Worm (Caenorhabditis elegans): ENCODE measurements around the gene pks-1.
A peak's percentile ranks its signal among the peaks of the same experiment; 100 is the strongest.

Gene pks-1

ce11 chrX:5485284-5485927, 71.8 kb downstream of the pks-1 start (continued):
- TF ChIP-seq ceh-63 (GFP tag; optimal IDR thresholded peaks at IDR 0.05) (no peak), sup-37 (GFP tag; optimal IDR thresholded peaks at IDR 0.05) (no peak), egl-27 (tag; optimal IDR thresholded peaks at IDR 0.05) (no peak), ceh-82 (tag; optimal IDR thresholded peaks at IDR 0.05) (no peak), tbx-2 (tag; optimal IDR thresholded peaks at IDR 0.05) (peak; percentile 16), hpl-2 (GFP tag; optimal IDR thresholded peaks at IDR 0.05) (no peak), Y116A8C.19 (tag; optimal IDR thresholded peaks at IDR 0.05; ENCODE audit: borderline replicate concordance) (no peak), nhr-237 (tag; optimal IDR thresholded peaks at IDR 0.05) (no peak), efl-1 (optimal IDR thresholded peaks at IDR 0.05) (no peak), efl-1 (GFP tag; optimal IDR thresholded peaks at IDR 0.05 in 1 of 2) (peak in 1 of 2 experiments; percentile 39), ceh-8 (GFP tag; optimal IDR thresholded peaks at IDR 0.05) (no peak), hlh-17 (GFP tag; optimal IDR thresholded peaks at IDR 0.05; ENCODE audit: borderline replicate concordance) (no peak), nhr-19 (GFP tag; conservative IDR thresholded peaks at IDR 0.05) (peak; percentile 27), isw-1 (GFP tag; IDR thresholded peaks at IDR 0.05) (no peak), efl-3 (GFP tag; optimal IDR thresholded peaks at IDR 0.05) (no peak), nhr-76 (tag; optimal IDR thresholded peaks at IDR 0.05) (no peak), jun-1 (tag; optimal IDR thresholded peaks at IDR 0.05) (no peak), unc-62 (GFP tag; optimal IDR thresholded peaks at IDR 0.05) (no peak), fkh-10 (GFP tag; optimal IDR thresholded peaks at IDR 0.05) (no peak), skn-1 (tag; optimal IDR thresholded peaks at IDR 0.05) (peak; percentile 19), nhr-77 (tag; optimal IDR thresholded peaks at IDR 0.05) (peak; percentile 4), mef-2 (tag; optimal IDR thresholded peaks at IDR 0.05) (no peak), lin-13 (GFP tag; optimal IDR thresholded peaks at IDR 0.05) (no peak), snu-23 (GFP tag; optimal IDR thresholded peaks at IDR 0.05) (peak; percentile 45), swsn-7 (tag; optimal IDR thresholded peaks at IDR 0.05) (peak; percentile 39), grh-1 (GFP tag; IDR thresholded peaks at IDR 0.05) (no peak), fkh-8 (tag; optimal IDR thresholded peaks at IDR 0.05) (no peak), lin-15B (tag; optimal IDR thresholded peaks at IDR 0.05) (no peak), aly-2 (tag; optimal IDR thresholded peaks at IDR 0.05) (no peak), xbp-1 (tag; optimal IDR thresholded peaks at IDR 0.05) (peak; percentile 1), ceh-90 (tag; optimal IDR thresholded peaks at IDR 0.05) (no peak)

- TF ChIP-seq unc-62 (GFP tag; optimal IDR thresholded peaks at IDR 0.05) (no peak), aly-2 (tag; optimal IDR thresholded peaks at IDR 0.05) (no peak), hpl-2 (GFP tag; optimal IDR thresholded peaks at IDR 0.05) (no peak), grh-1 (GFP tag; IDR thresholded peaks at IDR 0.05) (no peak), mef-2 (tag; optimal IDR thresholded peaks at IDR 0.05) (no peak), nhr-20 (tag; optimal IDR thresholded peaks at IDR 0.05) (peak; percentile 35), rnt-1 (tag; optimal IDR thresholded peaks at IDR 0.05) (peak; percentile 33), C34B4.2 (tag; optimal IDR thresholded peaks at IDR 0.05) (no peak), nhr-76 (tag; optimal IDR thresholded peaks at IDR 0.05) (no peak), pag-3 (tag; optimal IDR thresholded peaks at IDR 0.05; ENCODE audit: borderline replicate concordance, insufficient read depth) (no peak), ets-5 (GFP tag; IDR thresholded peaks at IDR 0.05) (no peak), elt-2 (tag; optimal IDR thresholded peaks at IDR 0.05) (no peak), xbp-1 (tag; optimal IDR thresholded peaks at IDR 0.05) (peak; percentile 34), F16B12.6 (tag; optimal IDR thresholded peaks at IDR 0.05) (no peak), lin-15B (tag; optimal IDR thresholded peaks at IDR 0.05) (no peak), Y116A8C.19 (tag; optimal IDR thresholded peaks at IDR 0.05; ENCODE audit: borderline replicate concordance) (no peak), C04F5.9 (tag; optimal IDR thresholded peaks at IDR 0.05) (no peak), sup-37 (GFP tag; optimal IDR thresholded peaks at IDR 0.05) (no peak), lsy-2 (tag; optimal IDR thresholded peaks at IDR 0.05) (peak; percentile 0 to 58), mdl-1 (tag; optimal IDR thresholded peaks at IDR 0.05) (no peak), nhr-71 (tag; optimal IDR thresholded peaks at IDR 0.05) (peak; percentile 37), lin-13 (GFP tag; optimal IDR thresholded peaks at IDR 0.05) (no peak), zag-1 (tag; optimal IDR thresholded peaks at IDR 0.05) (no peak), nhr-85 (tag) (peak; percentile 28), mep-1 (tag; optimal IDR thresholded peaks at IDR 0.05) (peak; percentile 23), mab-9 (GFP tag; IDR thresholded peaks at IDR 0.05) (no peak), skn-1 (tag; optimal IDR thresholded peaks at IDR 0.05) (no peak), blmp-1 (tag; optimal IDR thresholded peaks at IDR 0.05) (peak; percentile 42), hlh-4 (tag; optimal IDR thresholded peaks at IDR 0.05) (no peak), unc-130 (tag; optimal IDR thresholded peaks at IDR 0.05) (peak; percentile 23), sptf-1 (tag; optimal IDR thresholded peaks at IDR 0.05) (no peak)
Observed at ce11 chrX:5485931-5486537, 72.4 kb downstream of the pks-1 start, which contains the start of gene C25F6.1. C25F6.1 (plus strand) TSS chrX:5486487.

All from whole organism, L1 larva.